ENCODE assay signal across 1 fruit fly cellular context in genomic region chr2L:13176701-13177249, dm6.
TF ChIP-seq lines count a peak whose summit lies in the region.

TSS of gene Sfmbt (minus strand) at chr2L:13176785.
TSS of gene CG5439 (plus strand) at chr2L:13177150.

TF ChIP-seq in whole organism, embryonic, 481 proteins besides CTCF, POLR2A, EP300 and RAD21 (continued from another document and continues in another):
- TF ChIP-seq CG6175 (GFP tag; IDR thresholded peaks at IDR 0.05; lab: Robert Waterston, UW) (peak; percentile 50; the same call in 1 of the 3 replicates), Abd-B (GFP tag; optimal IDR thresholded peaks at IDR 0.05; lab: Kevin White, UChicago) (no peak), gro (GFP tag; optimal IDR thresholded peaks at IDR 0.05; lab: Kevin White, UChicago) (peak; percentile 17), CG4854 (GFP tag; optimal IDR thresholded peaks at IDR 0.05; lab: Kevin White, UChicago) (peak; percentile 71), CG12942 (GFP tag; optimal IDR thresholded peaks at IDR 0.05; lab: Kevin White, UChicago) (peak; percentile 78), slbo (GFP tag; IDR thresholded peaks at IDR 0.05; lab: Robert Waterston, UW) (peak; percentile 88), CG15269 (tag; optimal IDR thresholded peaks at IDR 0.05; lab: Kevin White, UChicago) (no peak), CG12236 (GFP tag; optimal IDR thresholded peaks at IDR 0.05; lab: Kevin White, UChicago) (peak; percentile 25), CG10147 (GFP tag; optimal IDR thresholded peaks at IDR 0.05; lab: Kevin White, UChicago) (no peak), Dip3 (GFP tag; optimal IDR thresholded peaks at IDR 0.05; lab: Kevin White, UChicago) (peak; percentile 75), CG4707 (GFP tag; optimal IDR thresholded peaks at IDR 0.05; lab: Kevin White, UChicago) (no peak), Blimp-1 (GFP tag; optimal IDR thresholded peaks at IDR 0.05; lab: Kevin White, UChicago) (no peak), CG33557 (GFP tag; optimal IDR thresholded peaks at IDR 0.05; lab: Kevin White, UChicago) (peak; percentile 62), CG10321 (GFP tag; IDR thresholded peaks at IDR 0.05; lab: Robert Waterston, UW) (no peak), CG3281 (GFP tag; optimal IDR thresholded peaks at IDR 0.05; lab: Kevin White, UChicago) (peak; percentile 84), gce (GFP tag; IDR thresholded peaks at IDR 0.05; lab: Robert Waterston, UW) (no peak), ATbp (GFP tag; optimal IDR thresholded peaks at IDR 0.05; lab: Kevin White, UChicago) (no peak), sna (GFP tag; IDR thresholded peaks at IDR 0.05; lab: Robert Waterston, UW; ENCODE audit: partially characterized antibody) (no peak; the same call in 1 of the 2 replicates), CG14860 (GFP tag; IDR thresholded peaks at IDR 0.05; lab: Robert Waterston, UW; ENCODE audit: partially characterized antibody) (no peak), bigmax (GFP tag; optimal IDR thresholded peaks at IDR 0.05; lab: Kevin White, UChicago) (no peak), CG8281 (tag; optimal IDR thresholded peaks at IDR 0.05; lab: Kevin White, UChicago) (no peak), Ets97D (GFP tag; optimal IDR thresholded peaks at IDR 0.05; lab: Kevin White, UChicago) (peak; percentile 81), CG7357 (GFP tag; IDR thresholded peaks at IDR 0.05; lab: Robert Waterston, UW) (peak; percentile 56; the same call in 1 of the 3 replicates), CG9932 (GFP tag; IDR thresholded peaks at IDR 0.05; lab: Robert Waterston, UW) (peak; percentile 90), al (GFP tag; IDR thresholded peaks at IDR 0.05; lab: Robert Waterston, UW) (peak; percentile 71), CG15479 (GFP tag; optimal IDR thresholded peaks at IDR 0.05; lab: Kevin White, UChicago) (peak; percentile 97), otp (GFP tag; IDR thresholded peaks at IDR 0.05; lab: Robert Waterston, UW) (no peak), Asciz (GFP tag; optimal IDR thresholded peaks at IDR 0.05; lab: Kevin White, UChicago) (no peak), onecut (GFP tag; IDR thresholded peaks at IDR 0.05; lab: Robert Waterston, UW) (peak; percentile 42; the same call in 1 of the 2 replicates), Trl (optimal IDR thresholded peaks at IDR 0.05; lab: Kevin White, UChicago) (no peak), Trl (GFP tag; optimal IDR thresholded peaks at IDR 0.05; lab: Kevin White, UChicago) (peak; percentile 82), pum (GFP tag; optimal IDR thresholded peaks at IDR 0.05; lab: Kevin White, UChicago) (peak; percentile 79), gcm2 (GFP tag; optimal IDR thresholded peaks at IDR 0.05; lab: Kevin White, UChicago) (no peak), CG15601 (tag; optimal IDR thresholded peaks at IDR 0.05; lab: Kevin White, UChicago) (no peak), salm (tag; optimal IDR thresholded peaks at IDR 0.05; lab: Kevin White, UChicago) (peak; percentile 5), CG6272 (GFP tag; IDR thresholded peaks at IDR 0.05; lab: Robert Waterston, UW) (peak; percentile 77), bowl (GFP tag; IDR thresholded peaks at IDR 0.05; lab: Robert Waterston, UW) (no peak), fd96Cb (tag; optimal IDR thresholded peaks at IDR 0.05; lab: Kevin White, UChicago) (peak; percentile 48), B-H2 (GFP tag; optimal IDR thresholded peaks at IDR 0.05; lab: Kevin White, UChicago) (no peak), CG1233 (GFP tag; optimal IDR thresholded peaks at IDR 0.05; lab: Kevin White, UChicago) (no peak), tna (GFP tag; IDR thresholded peaks at IDR 0.05; lab: Robert Waterston, UW; ENCODE audit: partially characterized antibody) (no peak), HHEX (GFP tag; optimal IDR thresholded peaks at IDR 0.05; lab: Kevin White, UChicago) (peak; percentile 72), lmd (GFP tag; IDR thresholded peaks at IDR 0.05; lab: Robert Waterston, UW) (peak; percentile 75), CG15696 (tag; optimal IDR thresholded peaks at IDR 0.05; lab: Kevin White, UChicago) (peak; percentile 73), CG18011 (GFP tag; optimal IDR thresholded peaks at IDR 0.05; lab: Kevin White, UChicago) (peak; percentile 38), bbx (GFP tag; IDR thresholded peaks at IDR 0.05; lab: Robert Waterston, UW; ENCODE audit: partially characterized antibody) (no peak), ind (GFP tag; optimal IDR thresholded peaks at IDR 0.05; lab: Kevin White, UChicago) (peak; percentile 89), CG17186 (GFP tag; optimal IDR thresholded peaks at IDR 0.05; lab: Kevin White, UChicago) (peak; percentile 90), CG7271 (tag; optimal IDR thresholded peaks at IDR 0.05; lab: Kevin White, UChicago) (no peak), C15 (GFP tag; IDR thresholded peaks at IDR 0.05; lab: Robert Waterston, UW) (no peak), her (GFP tag; optimal IDR thresholded peaks at IDR 0.05; lab: Kevin White, UChicago) (peak; percentile 70), Tbp (GFP tag; optimal IDR thresholded peaks at IDR 0.05; lab: Kevin White, UChicago) (no peak), CG1603 (tag; optimal IDR thresholded peaks at IDR 0.05; lab: Kevin White, UChicago) (no peak), CG30020 (tag; optimal IDR thresholded peaks at IDR 0.05; lab: Kevin White, UChicago) (peak; percentile 83), CG3838 (GFP tag; optimal IDR thresholded peaks at IDR 0.05; lab: Kevin White, UChicago) (peak; percentile 26), kni (GFP tag; optimal IDR thresholded peaks at IDR 0.05; lab: Kevin White, UChicago) (no peak), Deaf1 (tag; optimal IDR thresholded peaks at IDR 0.05; lab: Kevin White, UChicago) (no peak), CG3726 (GFP tag; IDR thresholded peaks at IDR 0.05; lab: Robert Waterston, UW) (no peak), Sry-δ (GFP tag; optimal IDR thresholded peaks at IDR 0.05; lab: Kevin White, UChicago) (peak; percentile 68), tin (GFP tag; optimal IDR thresholded peaks at IDR 0.05; lab: Kevin White, UChicago) (peak; percentile 77), Ptx1 (GFP tag; IDR thresholded peaks at IDR 0.05; lab: Robert Waterston, UW) (peak; percentile 67), CG12744 (GFP tag; optimal IDR thresholded peaks at IDR 0.05; lab: Kevin White, UChicago) (peak; percentile 50), CG32532 (GFP tag; IDR thresholded peaks at IDR 0.05; lab: Robert Waterston, UW) (peak; percentile 77), Fer3 (tag; optimal IDR thresholded peaks at IDR 0.05; lab: Kevin White, UChicago) (no peak), CG14965 (GFP tag; optimal IDR thresholded peaks at IDR 0.05; lab: Kevin White, UChicago; ENCODE audit: borderline replicate concordance) (no peak), Atf3 (GFP tag; optimal IDR thresholded peaks at IDR 0.05; lab: Kevin White, UChicago) (peak; percentile 53), danr (GFP tag; IDR thresholded peaks at IDR 0.05; lab: Robert Waterston, UW) (no peak), CG17912 (GFP tag; optimal IDR thresholded peaks at IDR 0.05; lab: Kevin White, UChicago) (peak; percentile 72), disco-r (GFP tag; optimal IDR thresholded peaks at IDR 0.05; lab: Kevin White, UChicago) (peak; percentile 21), sc (optimal IDR thresholded peaks at IDR 0.05; lab: Kevin White, UChicago) (no peak), sc (GFP tag; optimal IDR thresholded peaks at IDR 0.05; lab: Kevin White, UChicago) (no peak), pb (GFP tag; optimal IDR thresholded peaks at IDR 0.05; lab: Kevin White, UChicago) (peak; percentile 60), CG12769 (tag; optimal IDR thresholded peaks at IDR 0.05; lab: Kevin White, UChicago) (no peak), Kr (GFP tag; optimal IDR thresholded peaks at IDR 0.05; lab: Kevin White, UChicago) (no peak), Nf-YB (GFP tag; optimal IDR thresholded peaks at IDR 0.05; lab: Kevin White, UChicago) (peak; percentile 21), h (optimal IDR thresholded peaks at IDR 0.05; lab: Kevin White, UChicago) (no peak), CG11456 (GFP tag; IDR thresholded peaks at IDR 0.05; lab: Robert Waterston, UW) (peak; percentile 81), CG7786 (GFP tag; optimal IDR thresholded peaks at IDR 0.05; lab: Kevin White, UChicago) (peak; percentile 77), seq (GFP tag; IDR thresholded peaks at IDR 0.05; lab: Robert Waterston, UW) (no peak), vnd (GFP tag; IDR thresholded peaks at IDR 0.05; lab: Robert Waterston, UW; ENCODE audit: partially characterized antibody) (no peak), CG7372 (GFP tag; IDR thresholded peaks at IDR 0.05; lab: Robert Waterston, UW) (peak; percentile 46; the same call in 1 of the 2 replicates), Six4 (GFP tag; optimal IDR thresholded peaks at IDR 0.05; lab: Kevin White, UChicago) (peak; percentile 12), tio (GFP tag; optimal IDR thresholded peaks at IDR 0.05; lab: Kevin White, UChicago) (no peak), CG18619 (GFP tag; optimal IDR thresholded peaks at IDR 0.05; lab: Kevin White, UChicago) (peak; percentile 75), gt (GFP tag; IDR thresholded peaks at IDR 0.05; lab: Robert Waterston, UW) (peak; percentile 15; the same call in 1 of the 2 replicates), gem (tag; optimal IDR thresholded peaks at IDR 0.05; lab: Kevin White, UChicago) (no peak), Nf-YC (tag; optimal IDR thresholded peaks at IDR 0.05; lab: Kevin White, UChicago) (no peak), CG4424 (GFP tag; optimal IDR thresholded peaks at IDR 0.05; lab: Kevin White, UChicago) (peak; percentile 83), pnt (GFP tag; optimal IDR thresholded peaks at IDR 0.05; lab: Kevin White, UChicago) (peak; percentile 82), sqz (GFP tag; optimal IDR thresholded peaks at IDR 0.05; lab: Kevin White, UChicago) (no peak), sob (GFP tag; IDR thresholded peaks at IDR 0.05; lab: Robert Waterston, UW) (peak; percentile 81), nau (GFP tag; optimal IDR thresholded peaks at IDR 0.05; lab: Kevin White, UChicago) (no peak), CG30403 (GFP tag; optimal IDR thresholded peaks at IDR 0.05; lab: Kevin White, UChicago) (peak; percentile 91), CG11504 (tag; optimal IDR thresholded peaks at IDR 0.05; lab: Kevin White, UChicago) (no peak), jing (GFP tag; optimal IDR thresholded peaks at IDR 0.05; lab: Kevin White, UChicago) (no peak), Dad (GFP tag; optimal IDR thresholded peaks at IDR 0.05; lab: Kevin White, UChicago) (peak; percentile 57), CG8765 (GFP tag; IDR thresholded peaks at IDR 0.05; lab: Robert Waterston, UW) (0 out of 2 replicates have a peak, but pooled peaks have one; percentile 33), Lim3 (GFP tag; IDR thresholded peaks at IDR 0.05; lab: Robert Waterston, UW) (no peak), zen2 (GFP tag; IDR thresholded peaks at IDR 0.05; lab: Robert Waterston, UW; ENCODE audit: partially characterized antibody) (no peak), CG31441 (GFP tag; IDR thresholded peaks at IDR 0.05; lab: Robert Waterston, UW) (peak; percentile 100), gsb (GFP tag; IDR thresholded peaks at IDR 0.05; lab: Robert Waterston, UW) (0 out of 2 replicates have a peak, but pooled peaks have one; percentile 12), CG3407 (GFP tag; optimal IDR thresholded peaks at IDR 0.05; lab: Kevin White, UChicago) (no peak), btn (GFP tag; optimal IDR thresholded peaks at IDR 0.05; lab: Kevin White, UChicago) (peak; percentile 19), CG2120 (GFP tag; optimal IDR thresholded peaks at IDR 0.05; lab: Kevin White, UChicago) (peak; percentile 92), Xrp1 (GFP tag; IDR thresholded peaks at IDR 0.05; lab: Robert Waterston, UW) (peak; percentile 66), stc (GFP tag; IDR thresholded peaks at IDR 0.05; lab: Robert Waterston, UW) (no peak), mld (GFP tag; IDR thresholded peaks at IDR 0.05; lab: Robert Waterston, UW; ENCODE audit: partially characterized antibody) (0 out of 3 replicates have a peak, but pooled peaks have one; percentile 38), CG17612 (GFP tag; IDR thresholded peaks at IDR 0.05; lab: Robert Waterston, UW) (peak; percentile 45; the same call in 1 of the 2 replicates), Sox100B (GFP tag; optimal IDR thresholded peaks at IDR 0.05; lab: Kevin White, UChicago) (no peak), CG11085 (GFP tag; IDR thresholded peaks at IDR 0.05; lab: Robert Waterston, UW) (peak; percentile 72), zen (tag; optimal IDR thresholded peaks at IDR 0.05; lab: Kevin White, UChicago) (peak; percentile 77), chinmo (GFP tag; IDR thresholded peaks at IDR 0.05; lab: Robert Waterston, UW; ENCODE audit: partially characterized antibody) (no peak), CG17385 (GFP tag; optimal IDR thresholded peaks at IDR 0.05; lab: Kevin White, UChicago) (no peak), vvl (GFP tag; IDR thresholded peaks at IDR 0.05; lab: Robert Waterston, UW) (peak; percentile 31; the same call in 1 of the 2 replicates), sens-2 (GFP tag; IDR thresholded peaks at IDR 0.05; lab: Robert Waterston, UW) (no peak), pan (optimal IDR thresholded peaks at IDR 0.05; lab: Kevin White, UChicago) (no peak), pan (GFP tag; optimal IDR thresholded peaks at IDR 0.05 in 1 of 2, IDR thresholded peaks at IDR 0.05 in 1 of 2) (peak in 1 of 2 experiments; percentile 15), fd64A (GFP tag; optimal IDR thresholded peaks at IDR 0.05; lab: Kevin White, UChicago) (no peak), CG17829 (tag; optimal IDR thresholded peaks at IDR 0.05; lab: Kevin White, UChicago) (peak; percentile 80), Oli (tag; optimal IDR thresholded peaks at IDR 0.05; lab: Kevin White, UChicago) (no peak), jigr1 (GFP tag; IDR thresholded peaks at IDR 0.05; lab: Robert Waterston, UW) (peak; percentile 45; the same call in 1 of the 3 replicates), CG43689 (GFP tag; IDR thresholded peaks at IDR 0.05; lab: Robert Waterston, UW) (no peak), CG17568 (GFP tag; optimal IDR thresholded peaks at IDR 0.05; lab: Kevin White, UChicago) (no peak), CG6813 (GFP tag; optimal IDR thresholded peaks at IDR 0.05; lab: Kevin White, UChicago) (no peak), CG4360 (GFP tag; IDR thresholded peaks at IDR 0.05; lab: Robert Waterston, UW) (no peak), CG3065 (GFP tag; optimal IDR thresholded peaks at IDR 0.05; lab: Kevin White, UChicago) (peak; percentile 74), CG2875 (GFP tag; optimal IDR thresholded peaks at IDR 0.05; lab: Kevin White, UChicago) (no peak), BtbVII (GFP tag; optimal IDR thresholded peaks at IDR 0.05; lab: Kevin White, UChicago) (peak; percentile 9), CG2202 (tag; optimal IDR thresholded peaks at IDR 0.05; lab: Kevin White, UChicago) (peak; percentile 23), klu (GFP tag; IDR thresholded peaks at IDR 0.05; lab: Robert Waterston, UW) (peak; percentile 65; the same call in 1 of the 2 replicates), Aef1 (GFP tag; IDR thresholded peaks at IDR 0.05; lab: Robert Waterston, UW) (peak; percentile 70), CG7745 (tag; optimal IDR thresholded peaks at IDR 0.05; lab: Kevin White, UChicago) (no peak)
